Worm (Caenorhabditis elegans) whole organism, L2 larva: ENCODE results near the gene C17E7.13.

ENCODE experiments used
- C34F6.9 ChIP-seq: fragments of 150-350 bp; optimal IDR thresholded peaks from 2 replicates; lab custom pipeline; 2014; ENCODE audit warnings: missing biosample characterization, missing genetic modification characterization
- F13H6.1 ChIP-seq: sonication (generic microtip); optimal IDR thresholded peaks from 2 replicates; lab custom pipeline; 2016; ENCODE audit warnings: missing genetic modification characterization, missing compliant biosample characterization
- R02D3.7 ChIP-seq: fragments of 150-350 bp; optimal IDR thresholded peaks from 2 replicates; lab custom pipeline; 2014; ENCODE audit warnings: missing biosample characterization, missing genetic modification characterization
- Y55F3AM.14 ChIP-seq: fragments of 200-800 bp; sonication (Bioruptor generic); optimal IDR thresholded peaks from 2 replicates; lab custom pipeline; 2018; ENCODE audit warnings: mild to moderate bottlenecking, missing genetic modification characterization, missing compliant biosample characterization
- ZK546.5 ChIP-seq: sonication (generic microtip); optimal IDR thresholded peaks from 2 replicates; lab custom pipeline; 2017; ENCODE audit warnings: missing biosample characterization, missing genetic modification characterization
- alr-1 ChIP-seq: fragments of 150-350 bp; optimal IDR thresholded peaks from 2 replicates; lab custom pipeline; 2014; ENCODE audit warnings: missing biosample characterization, missing genetic modification characterization
- aly-2 ChIP-seq: fragments of 150-350 bp; optimal IDR thresholded peaks from 2 replicates; lab custom pipeline; 2014; ENCODE audit warnings: missing biosample characterization, missing genetic modification characterization
- ama-1 ChIP-seq: fragments of 150-350 bp; optimal IDR thresholded peaks from 2 replicates; lab custom pipeline; 2018; ENCODE audit warnings: inconsistent platforms
- ceh-16 ChIP-seq: fragments of 150-350 bp; optimal IDR thresholded peaks from 2 replicates; lab custom pipeline; 2014; ENCODE audit warnings: missing biosample characterization, missing genetic modification characterization
- ceh-82 ChIP-seq: fragments of 150-350 bp; optimal IDR thresholded peaks from 2 replicates; lab custom pipeline; 2014; ENCODE audit warnings: missing biosample characterization, missing genetic modification characterization
- crh-2 ChIP-seq: sonication (generic microtip); optimal IDR thresholded peaks from 2 replicates; lab custom pipeline; 2017; ENCODE audit warnings: missing biosample characterization, missing genetic modification characterization
- dmd-4 ChIP-seq: sonication (generic microtip); optimal IDR thresholded peaks from 2 replicates; lab custom pipeline; 2017; ENCODE audit warnings: missing biosample characterization, missing genetic modification characterization
- elt-1 ChIP-seq: fragments of 150-350 bp; optimal IDR thresholded peaks from 2 replicates; lab custom pipeline; 2014; ENCODE audit warnings: missing biosample characterization, missing genetic modification characterization
- elt-3 ChIP-seq: sonication (generic microtip); optimal IDR thresholded peaks from 2 replicates; lab custom pipeline; 2017; ENCODE audit warnings: missing biosample characterization, missing genetic modification characterization
- fos-1 ChIP-seq: fragments of 150-350 bp; optimal IDR thresholded peaks from 2 replicates; lab custom pipeline; 2014; ENCODE audit warnings: missing biosample characterization, missing genetic modification characterization
- gmeb-1 ChIP-seq: fragments of 150-350 bp; optimal IDR thresholded peaks from 2 replicates; lab custom pipeline; 2014; ENCODE audit warnings: missing biosample characterization, missing genetic modification characterization
- lin-11 ChIP-seq: fragments of 150-350 bp; sonication (generic microtip); optimal IDR thresholded peaks from 2 replicates; lab custom pipeline; 2014; ENCODE audit warnings: missing biosample characterization, missing genetic modification characterization, inconsistent platforms, mixed read lengths
- lin-39 ChIP-seq: fragments of 150-350 bp; optimal IDR thresholded peaks from 2 replicates; lab custom pipeline; 2014; ENCODE audit warnings: missing biosample characterization, missing genetic modification reagents, missing genetic modification characterization
- lsy-2 ChIP-seq, 2 experiments: fragments of 150-350 bp in 1 of 2; sonication (generic microtip) in 1 of 2; optimal IDR thresholded peaks; 2 replicates each; lab custom pipeline; 2014 to 2017; ENCODE audit warnings: missing biosample characterization in 2 of 2, missing genetic modification characterization in 2 of 2
- mab-5 ChIP-seq: fragments of 150-350 bp; optimal IDR thresholded peaks from 2 replicates; lab custom pipeline; 2014; ENCODE audit warnings: missing biosample characterization, missing genetic modification characterization
- mbf-1 ChIP-seq: sonication (generic microtip); optimal IDR thresholded peaks from 2 replicates; lab custom pipeline; 2017; ENCODE audit warnings: missing biosample characterization, missing genetic modification characterization
- mdl-1 ChIP-seq, 2 experiments: fragments of 150-350 bp in 1 of 2; sonication (generic microtip) in 1 of 2; optimal IDR thresholded peaks; 2 replicates each; lab custom pipeline; 2017; ENCODE audit warnings: missing biosample characterization in 2 of 2, missing genetic modification characterization in 2 of 2
- nhr-10 ChIP-seq: sonication (generic microtip); optimal IDR thresholded peaks from 2 replicates; lab custom pipeline; 2017; ENCODE audit warnings: missing biosample characterization, missing genetic modification characterization
- nhr-11 ChIP-seq: fragments of 150-350 bp; optimal IDR thresholded peaks from 2 replicates; lab custom pipeline; 2014; ENCODE audit warnings: missing biosample characterization, missing genetic modification characterization
- nhr-12 ChIP-seq: fragments of 150-350 bp; optimal IDR thresholded peaks from 2 replicates; lab custom pipeline; 2014; ENCODE audit warnings: missing biosample characterization, missing genetic modification characterization
- nhr-129 ChIP-seq: fragments of 150-350 bp; optimal IDR thresholded peaks from 2 replicates; lab custom pipeline; 2014; ENCODE audit warnings: missing biosample characterization, missing genetic modification characterization
- nhr-21 ChIP-seq: fragments of 150-350 bp; optimal IDR thresholded peaks from 2 replicates; lab custom pipeline; 2014; ENCODE audit warnings: missing biosample characterization, missing genetic modification characterization
- nhr-23 ChIP-seq: fragments of 150-350 bp; optimal IDR thresholded peaks from 2 replicates; lab custom pipeline; 2014; ENCODE audit warnings: missing biosample characterization, missing genetic modification reagents, missing genetic modification characterization
- nhr-237 ChIP-seq: fragments of 150-350 bp; optimal IDR thresholded peaks from 2 replicates; lab custom pipeline; 2014; ENCODE audit warnings: missing biosample characterization, missing genetic modification characterization
- nhr-25 ChIP-seq: fragments of 150-350 bp; sonication (generic microtip); optimal IDR thresholded peaks from 3 replicates; lab custom pipeline; 2014; ENCODE audit warnings: missing biosample characterization, missing genetic modification characterization
- nhr-6 ChIP-seq: fragments of 150-350 bp; optimal IDR thresholded peaks from 2 replicates; lab custom pipeline; 2014; ENCODE audit warnings: missing biosample characterization, missing genetic modification characterization
- nhr-77 ChIP-seq: fragments of 150-350 bp; optimal IDR thresholded peaks from 2 replicates; lab custom pipeline; 2014; ENCODE audit warnings: missing biosample characterization, missing genetic modification characterization
- sem-4 ChIP-seq: fragments of 150-350 bp; optimal IDR thresholded peaks from 2 replicates; lab custom pipeline; 2014; ENCODE audit warnings: missing biosample characterization, missing genetic modification reagents, missing genetic modification characterization
- skn-1 ChIP-seq: sonication (generic microtip); optimal IDR thresholded peaks from 2 replicates; lab custom pipeline; 2017; ENCODE audit warnings: missing biosample characterization, missing genetic modification characterization
- sma-3 ChIP-seq: sonication (generic microtip); optimal IDR thresholded peaks from 2 replicates; lab custom pipeline; 2016; ENCODE audit warnings: missing genetic modification reagents, missing genetic modification characterization, missing compliant biosample characterization
- sma-9 ChIP-seq, 2 experiments: fragments of 150-350 bp in 1 of 2; sonication (generic microtip) in 1 of 2; optimal IDR thresholded peaks; 2 replicates each; lab custom pipeline; 2014 to 2016; ENCODE audit warnings: missing genetic modification characterization in 2 of 2, mild to moderate bottlenecking in 1 of 2, missing biosample characterization in 1 of 2, missing compliant biosample characterization in 1 of 2, missing genetic modification reagents in 1 of 2, moderate library complexity in 1 of 2
- snpc-4 ChIP-seq: fragments of 150-350 bp; optimal IDR thresholded peaks from 2 replicates; lab custom pipeline; 2014; ENCODE audit warnings: missing biosample characterization, missing genetic modification characterization
- unc-39 ChIP-seq: fragments of 150-350 bp; optimal IDR thresholded peaks from 2 replicates; lab custom pipeline; 2014; ENCODE audit warnings: missing biosample characterization, missing genetic modification characterization
- unc-62 ChIP-seq: fragments of 150-350 bp; optimal IDR thresholded peaks from 2 replicates; lab custom pipeline; 2014; ENCODE audit warnings: missing biosample characterization, missing genetic modification reagents, missing genetic modification characterization
- zag-1 ChIP-seq: fragments of 150-350 bp; optimal IDR thresholded peaks from 2 replicates; lab custom pipeline; 2014; ENCODE audit warnings: missing biosample characterization, missing genetic modification characterization
- ztf-1 ChIP-seq: fragments of 200-800 bp; sonication (Bioruptor generic); conservative IDR thresholded peaks from 2 replicates; pipeline ENCODE4 v1.3.6; 2022; ENCODE audit warnings: missing genetic modification characterization, missing compliant biosample characterization
- ztf-11 ChIP-seq: sonication (generic microtip); optimal IDR thresholded peaks from 2 replicates; lab custom pipeline; 2017; ENCODE audit warnings: missing biosample characterization, missing genetic modification characterization
- ztf-4 ChIP-seq: fragments of 150-350 bp; optimal IDR thresholded peaks from 2 replicates; lab custom pipeline; 2014; ENCODE audit warnings: missing biosample characterization, missing genetic modification characterization

C17E7.13 gene

ce11 chrV:3870359-3870758, 18.7 kb downstream of the C17E7.13 start:
- TF ChIP-seq crh-2 (tag; lab: Kevin White, UChicago): no peak
- no peak for TF ChIP-seq ztf-1 (GFP tag; lab: Robert Waterston, UW)
- no peak for TF ChIP-seq skn-1 (tag; lab: Kevin White, UChicago)
- no peak for TF ChIP-seq elt-3 (tag; lab: Kevin White, UChicago)
- no peak for TF ChIP-seq R02D3.7 (tag; lab: Kevin White, UChicago)
- TF ChIP-seq C34F6.9 (tag; lab: Kevin White, UChicago): no peak
- no peak for TF ChIP-seq nhr-25
- peak; percentile 59 for TF ChIP-seq ztf-4 (tag; lab: Kevin White, UChicago)
- TF ChIP-seq F13H6.1 (tag; lab: Kevin White, UChicago): no peak
- TF ChIP-seq ztf-11: no peak
- no peak for TF ChIP-seq aly-2 (tag; lab: Kevin White, UChicago)
- no peak for TF ChIP-seq nhr-11
- no peak for TF ChIP-seq sma-3 (GFP tag; lab: Kevin White, UChicago)
- no peak for TF ChIP-seq nhr-129 (tag; lab: Kevin White, UChicago)
- TF ChIP-seq mbf-1: no peak
- no peak for TF ChIP-seq elt-1 (tag; lab: Kevin White, UChicago)
- no peak for TF ChIP-seq mab-5 (tag; lab: Kevin White, UChicago)
- TF ChIP-seq nhr-12 (tag; lab: Kevin White, UChicago): no peak
- no peak for TF ChIP-seq nhr-77
- TF ChIP-seq alr-1 (tag; lab: Kevin White, UChicago): no peak
- TF ChIP-seq ceh-82 (tag; lab: Kevin White, UChicago): no peak
- TF ChIP-seq nhr-6 (tag; lab: Kevin White, UChicago): peak; percentile 1
- TF ChIP-seq nhr-21: peak; percentile 86
- TF ChIP-seq nhr-10 (tag; lab: Kevin White, UChicago): no peak
- TF ChIP-seq lsy-2 (tag; optimal IDR thresholded peaks at IDR 0.05; lab: Kevin White, UChicago): peak in 1 of 2 experiments; percentile 24
- TF ChIP-seq unc-39 (tag; lab: Kevin White, UChicago): no peak
- TF ChIP-seq unc-62 (GFP tag; lab: Kevin White, UChicago): no peak
- TF ChIP-seq ama-1: no peak
- TF ChIP-seq mdl-1 (tag; optimal IDR thresholded peaks at IDR 0.05; lab: Kevin White, UChicago): no peak
- TF ChIP-seq Y55F3AM.14 (GFP tag; lab: Kevin White, UChicago): no peak
- no peak for TF ChIP-seq sem-4 (tag; lab: Kevin White, UChicago)
- TF ChIP-seq lin-39: no peak
- no peak for TF ChIP-seq sma-9 (GFP tag; optimal IDR thresholded peaks at IDR 0.05; lab: Kevin White, UChicago)
- TF ChIP-seq sma-9 (tag; optimal IDR thresholded peaks at IDR 0.05; lab: Kevin White, UChicago): no peak
- no peak for TF ChIP-seq fos-1
- no peak for TF ChIP-seq ZK546.5 (tag; lab: Kevin White, UChicago)
- TF ChIP-seq dmd-4 (tag; lab: Kevin White, UChicago): peak; percentile 62
- no peak for TF ChIP-seq snpc-4 (tag; lab: Kevin White, UChicago)
- TF ChIP-seq nhr-237: no peak
- no peak for TF ChIP-seq ceh-16
- TF ChIP-seq lin-11: no peak
- no peak for TF ChIP-seq zag-1 (tag; lab: Kevin White, UChicago)

ce11 chrV:3868905-3869304, 20.2 kb downstream of the C17E7.13 start, which contains the start of gene nhr-157:
Gene nhr-157 (minus strand): TSS chrV:3869005.
- no peak for TF ChIP-seq mdl-1 (tag; optimal IDR thresholded peaks at IDR 0.05; lab: Kevin White, UChicago)
- TF ChIP-seq unc-39 (tag; lab: Kevin White, UChicago): no peak
- no peak for TF ChIP-seq ceh-16
- TF ChIP-seq aly-2 (tag; lab: Kevin White, UChicago): no peak
- TF ChIP-seq alr-1 (tag; lab: Kevin White, UChicago): no peak
- no peak for TF ChIP-seq nhr-10 (tag; lab: Kevin White, UChicago)
- TF ChIP-seq C34F6.9 (tag; lab: Kevin White, UChicago): no peak
- TF ChIP-seq lin-39: no peak
- no peak for TF ChIP-seq nhr-6 (tag; lab: Kevin White, UChicago)
- TF ChIP-seq Y55F3AM.14 (GFP tag; lab: Kevin White, UChicago): no peak
- TF ChIP-seq nhr-23 (tag; lab: Kevin White, UChicago): no peak
- TF ChIP-seq nhr-129 (tag; lab: Kevin White, UChicago): no peak
- no peak for TF ChIP-seq nhr-11
- no peak for TF ChIP-seq ceh-82 (tag; lab: Kevin White, UChicago)
- TF ChIP-seq mab-5 (tag; lab: Kevin White, UChicago): no peak
- no peak for TF ChIP-seq gmeb-1 (tag; lab: Kevin White, UChicago)
- no peak for TF ChIP-seq sma-9 (GFP tag; optimal IDR thresholded peaks at IDR 0.05; lab: Kevin White, UChicago)
- no peak for TF ChIP-seq sma-9 (tag; optimal IDR thresholded peaks at IDR 0.05; lab: Kevin White, UChicago)
- no peak for TF ChIP-seq nhr-237
